Fruit fly (Drosophila melanogaster): ENCODE measurements around the gene CG6999.

dm6 chrX:9071308-9071707, 16.9 kb upstream of the CG6999 start, which contains the start of gene CG10970:
- TF ChIP-seq N (GFP tag; optimal IDR thresholded peaks at IDR 0.05) (no peak), jim (GFP tag; optimal IDR thresholded peaks at IDR 0.05) (no peak), pan (optimal IDR thresholded peaks at IDR 0.05) (no peak), h (GFP tag; optimal IDR thresholded peaks at IDR 0.05) (no peak), fru (GFP tag; optimal IDR thresholded peaks at IDR 0.05) (no peak), Vsx2 (GFP tag; optimal IDR thresholded peaks at IDR 0.05; ENCODE audit: partially characterized antibody) (no peak)

Measured in whole organism, wandering third instar larva.